Fruit fly (Drosophila melanogaster) whole organism, embryonic: ENCODE results near the gene Npc2f.
A peak's percentile ranks its signal among the peaks of the same experiment; 100 is the strongest.

Source experiments
- Asciz ChIP-seq: fragments of 200-800 bp; sonication (Bioruptor generic); optimal IDR thresholded peaks from 2 replicates; lab custom pipeline; 2017; ENCODE audit warnings: missing biosample characterization, mild to moderate bottlenecking, missing genetic modification characterization, missing genetic modification reagents
- CG10565 ChIP-seq: fragments of 200-800 bp; sonication (Bioruptor generic); optimal IDR thresholded peaks from 3 replicates; lab custom pipeline; 2016; ENCODE audit warnings: missing biosample characterization, mild to moderate bottlenecking, missing genetic modification characterization
- CG11093 ChIP-seq: fragments of 200-800 bp; sonication (Bioruptor generic); IDR thresholded peaks from 3 replicates; pipeline ENCODE4 v1.3.6; 2022; ENCODE audit warnings: missing biosample characterization, missing genetic modification characterization
- CG13123 ChIP-seq: fragments of 200-800 bp; sonication (Bioruptor generic); optimal IDR thresholded peaks from 2 replicates; lab custom pipeline; 2016; ENCODE audit warnings: missing biosample characterization, missing genetic modification characterization
- CG14014 ChIP-seq: fragments of 200-800 bp; sonication (Bioruptor generic); IDR thresholded peaks from 2 replicates; pipeline ENCODE4 v1.3.6; 2022; ENCODE audit warnings: missing biosample characterization, missing genetic modification characterization
- CG14965 ChIP-seq: fragments of 200-800 bp; sonication (Bioruptor generic); optimal IDR thresholded peaks from 2 replicates; lab custom pipeline; 2016; ENCODE audit warnings: missing biosample characterization, missing genetic modification characterization, borderline replicate concordance
- CG17385 ChIP-seq: fragments of 200-800 bp; sonication (Bioruptor generic); optimal IDR thresholded peaks from 3 replicates; lab custom pipeline; 2018; ENCODE audit warnings: missing biosample characterization, mild to moderate bottlenecking, missing genetic modification characterization
- CG17829 ChIP-seq: fragments of 200-800 bp; optimal IDR thresholded peaks from 2 replicates; lab custom pipeline; 2019; ENCODE audit warnings: missing biosample characterization, mild to moderate bottlenecking, missing genetic modification characterization, moderate library complexity
- CG2875 ChIP-seq: fragments of 200-800 bp; sonication (Bioruptor generic); optimal IDR thresholded peaks from 2 replicates; lab custom pipeline; 2017; ENCODE audit warnings: missing biosample characterization, mild to moderate bottlenecking, missing genetic modification characterization, missing genetic modification reagents
- CG33557 ChIP-seq: fragments of 200-800 bp; sonication (Bioruptor generic); optimal IDR thresholded peaks from 2 replicates; lab custom pipeline; 2019; ENCODE audit warnings: missing biosample characterization, mild to moderate bottlenecking, missing genetic modification characterization, moderate library complexity
- CG3995 ChIP-seq: fragments of 200-800 bp; sonication (Bioruptor generic); optimal IDR thresholded peaks from 3 replicates; lab custom pipeline; 2016; ENCODE audit warnings: missing biosample characterization, missing genetic modification characterization
- CG8089 ChIP-seq: fragments of 200-800 bp; sonication (Bioruptor generic); optimal IDR thresholded peaks from 3 replicates; lab custom pipeline; 2016; ENCODE audit warnings: missing biosample characterization, missing genetic modification characterization
- CG8359 ChIP-seq: fragments of 200-800 bp; sonication (Bioruptor generic); optimal IDR thresholded peaks from 2 replicates; lab custom pipeline; 2017; ENCODE audit warnings: missing biosample characterization, mild to moderate bottlenecking, missing genetic modification characterization, borderline replicate concordance
- Dbx ChIP-seq: fragments of 200-800 bp; sonication (Bioruptor generic); IDR thresholded peaks from 3 replicates; pipeline ENCODE4 v1.3.6; 2022; ENCODE audit warnings: missing biosample characterization, missing genetic modification characterization
- Deaf1 ChIP-seq: fragments of 200-800 bp; optimal IDR thresholded peaks from 3 replicates; lab custom pipeline; 2019; ENCODE audit warnings: missing biosample characterization, mild to moderate bottlenecking, missing genetic modification characterization, moderate library complexity
- H2.0 ChIP-seq: fragments of 200-800 bp; sonication (Bioruptor generic); IDR thresholded peaks from 2 replicates; pipeline ENCODE4 v1.3.6; 2022; ENCODE audit warnings: missing biosample characterization, missing genetic modification characterization
- Hr51 ChIP-seq, 2 experiments: fragments of 200-800 bp; sonication (Bioruptor generic); optimal IDR thresholded peaks; 2 replicates in 1 of 2; 3 replicates in 1 of 2; lab custom pipeline; 2016 to 2018; ENCODE audit warnings: missing biosample characterization in 2 of 2, missing genetic modification characterization in 2 of 2, mild to moderate bottlenecking in 1 of 2, moderate library complexity in 1 of 2
- Lhr ChIP-seq: fragments of 200-800 bp; sonication (Bioruptor generic); optimal IDR thresholded peaks from 3 replicates; lab custom pipeline; 2017; ENCODE audit warnings: mild to moderate bottlenecking, missing biosample characterization, missing genetic modification reagents, missing genetic modification characterization
- Nf-YA ChIP-seq: fragments of 200-800 bp; sonication (Bioruptor generic); IDR thresholded peaks from 2 replicates; pipeline ENCODE4 v1.3.6; 2022; ENCODE audit warnings: missing biosample characterization, missing genetic modification characterization
- PHDP ChIP-seq: fragments of 200-800 bp; sonication (Bioruptor generic); optimal IDR thresholded peaks from 3 replicates; lab custom pipeline; 2018; ENCODE audit warnings: missing biosample characterization, mild to moderate bottlenecking, missing genetic modification characterization, moderate library complexity
- Pdp1 ChIP-seq, 2 experiments: fragments of 200-800 bp; sonication (Bioruptor generic); optimal IDR thresholded peaks; 3 replicates each; lab custom pipeline; 2016; ENCODE audit warnings: missing biosample characterization in 2 of 2, missing genetic modification characterization in 2 of 2, mild to moderate bottlenecking in 1 of 2, moderate library complexity in 1 of 2
- Rfx ChIP-seq: fragments of 200-800 bp; sonication (Bioruptor generic); IDR thresholded peaks from 2 replicates; pipeline ENCODE4 v1.3.6; 2022; ENCODE audit warnings: missing biosample characterization, missing genetic modification characterization
- Tbp ChIP-seq: fragments of >200 bp; optimal IDR thresholded peaks from 2 replicates; lab custom pipeline; 2018; ENCODE audit warnings: missing biosample characterization, missing genetic modification characterization
- Xbp1 ChIP-seq: fragments of 200-800 bp; sonication (Bioruptor generic); optimal IDR thresholded peaks from 3 replicates; lab custom pipeline; 2016; ENCODE audit warnings: missing biosample characterization, mild to moderate bottlenecking, missing genetic modification characterization
- Xrp1 ChIP-seq: fragments of 200-800 bp; sonication (Bioruptor generic); IDR thresholded peaks from 2 replicates; pipeline ENCODE4 v1.3.6; 2022; ENCODE audit warnings: missing biosample characterization, missing genetic modification characterization
- abd-A ChIP-seq: fragments of 200-800 bp; sonication (Bioruptor generic); optimal IDR thresholded peaks from 3 replicates; lab custom pipeline; 2019; ENCODE audit warnings: missing biosample characterization, mild to moderate bottlenecking, missing genetic modification characterization, moderate library complexity
- aop ChIP-seq: fragments of 200-800 bp; sonication (Bioruptor generic); IDR thresholded peaks from 2 replicates; pipeline ENCODE4 v1.3.6; 2022; ENCODE audit warnings: missing biosample characterization, missing genetic modification characterization
- ato ChIP-seq: fragments of 200-800 bp; sonication (Bioruptor generic); IDR thresholded peaks from 2 replicates; pipeline ENCODE4 v1.3.6; 2022; ENCODE audit warnings: missing biosample characterization, missing genetic modification characterization; ENCODE audit not compliant: partially characterized antibody
- cg ChIP-seq: fragments of 200-800 bp; sonication (Bioruptor generic); optimal IDR thresholded peaks from 3 replicates; lab custom pipeline; 2019; ENCODE audit warnings: missing biosample characterization, mild to moderate bottlenecking, missing genetic modification characterization, moderate library complexity
- ci ChIP-seq: fragments of 200-800 bp; sonication (Bioruptor generic); IDR thresholded peaks from 3 replicates; pipeline ENCODE4 v1.3.6; 2022; ENCODE audit warnings: missing biosample characterization, missing genetic modification characterization
- crol ChIP-seq: fragments of 200-800 bp; sonication (Bioruptor generic); IDR thresholded peaks from 2 replicates; pipeline ENCODE4 v1.3.6; 2022; ENCODE audit warnings: missing biosample characterization, missing genetic modification characterization
- crp ChIP-seq, 2 experiments: fragments of 200-800 bp; sonication (Bioruptor generic); optimal IDR thresholded peaks; 2 replicates in 1 of 2; 3 replicates in 1 of 2; lab custom pipeline; 2017; ENCODE audit warnings: missing biosample characterization in 2 of 2, missing genetic modification characterization in 2 of 2, mild to moderate bottlenecking in 1 of 2, moderate library complexity in 1 of 2
- disco-r ChIP-seq: fragments of 200-800 bp; sonication (Bioruptor generic); optimal IDR thresholded peaks from 2 replicates; lab custom pipeline; 2016; ENCODE audit warnings: missing biosample characterization, missing genetic modification characterization
- dm ChIP-seq: fragments of 200-800 bp; sonication (Bioruptor generic); optimal IDR thresholded peaks from 3 replicates; lab custom pipeline; 2016; ENCODE audit warnings: missing biosample characterization, missing genetic modification characterization
- en ChIP-seq: fragments of 200-800 bp; sonication (Bioruptor generic); optimal IDR thresholded peaks from 2 replicates; lab custom pipeline; 2016; ENCODE audit warnings: missing biosample characterization, missing genetic modification characterization
- eyg ChIP-seq: fragments of 200-800 bp; sonication (Bioruptor generic); optimal IDR thresholded peaks from 3 replicates; lab custom pipeline; 2016; ENCODE audit warnings: missing biosample characterization, missing genetic modification characterization
- gce ChIP-seq: fragments of 200-800 bp; sonication (Bioruptor generic); IDR thresholded peaks from 3 replicates; pipeline ENCODE4 v1.3.6; 2022; ENCODE audit warnings: missing biosample characterization, missing genetic modification characterization
- inv ChIP-seq: fragments of 200-800 bp; sonication (Bioruptor generic); IDR thresholded peaks from 2 replicates; pipeline ENCODE4 v1.3.6; 2022; ENCODE audit warnings: missing biosample characterization, missing genetic modification characterization; ENCODE audit not compliant: partially characterized antibody
- lab ChIP-seq: fragments of 200-800 bp; sonication (Bioruptor generic); optimal IDR thresholded peaks from 3 replicates; lab custom pipeline; 2017; ENCODE audit warnings: missing biosample characterization, missing genetic modification characterization, mild to moderate bottlenecking, moderate library complexity, missing genetic modification reagents
- lilli ChIP-seq: fragments of 200-800 bp; sonication (Bioruptor generic); optimal IDR thresholded peaks from 3 replicates; lab custom pipeline; 2016; ENCODE audit warnings: missing biosample characterization, missing genetic modification characterization
- lov ChIP-seq, 2 experiments: fragments of 200-800 bp in 1 of 2; fragments of >200 bp in 1 of 2; sonication (Bioruptor generic) in 1 of 2; IDR thresholded peaks in 1 of 2; optimal IDR thresholded peaks in 1 of 2; 2 replicates in 1 of 2; 3 replicates in 1 of 2; pipeline versions ENCODE4 v1.3.6 to Lab custom; 2017 to 2022; ENCODE audit warnings: missing biosample characterization in 1 of 2, missing genetic modification characterization in 1 of 2
- repo ChIP-seq: fragments of 200-800 bp; sonication (Bioruptor generic); optimal IDR thresholded peaks from 2 replicates; lab custom pipeline; 2016; ENCODE audit warnings: missing biosample characterization, missing genetic modification characterization
- trh ChIP-seq: fragments of 200-800 bp; sonication (Bioruptor generic); optimal IDR thresholded peaks from 2 replicates; lab custom pipeline; 2016; ENCODE audit warnings: missing biosample characterization, missing genetic modification characterization
- ttk ChIP-seq: fragments of 200-800 bp; sonication (Bioruptor generic); IDR thresholded peaks from 2 replicates; pipeline ENCODE4 v2.1.2; 2022; ENCODE audit warnings: missing biosample characterization, missing genetic modification characterization
- tup ChIP-seq: fragments of 200-800 bp; sonication (Bioruptor generic); optimal IDR thresholded peaks from 2 replicates; lab custom pipeline; 2016; ENCODE audit warnings: missing biosample characterization, mild to moderate bottlenecking, missing genetic modification characterization, moderate library complexity
- wdn ChIP-seq: fragments of 200-800 bp; sonication (Bioruptor generic); IDR thresholded peaks from 2 replicates; pipeline ENCODE4 v1.3.6; 2022; ENCODE audit warnings: missing biosample characterization, missing genetic modification characterization
- zen2 ChIP-seq: fragments of 200-800 bp; sonication (Bioruptor generic); IDR thresholded peaks from 3 replicates; pipeline ENCODE4 v1.3.6; 2022; ENCODE audit warnings: missing biosample characterization, missing genetic modification characterization; ENCODE audit not compliant: partially characterized antibody

Npc2f gene

DNA sequence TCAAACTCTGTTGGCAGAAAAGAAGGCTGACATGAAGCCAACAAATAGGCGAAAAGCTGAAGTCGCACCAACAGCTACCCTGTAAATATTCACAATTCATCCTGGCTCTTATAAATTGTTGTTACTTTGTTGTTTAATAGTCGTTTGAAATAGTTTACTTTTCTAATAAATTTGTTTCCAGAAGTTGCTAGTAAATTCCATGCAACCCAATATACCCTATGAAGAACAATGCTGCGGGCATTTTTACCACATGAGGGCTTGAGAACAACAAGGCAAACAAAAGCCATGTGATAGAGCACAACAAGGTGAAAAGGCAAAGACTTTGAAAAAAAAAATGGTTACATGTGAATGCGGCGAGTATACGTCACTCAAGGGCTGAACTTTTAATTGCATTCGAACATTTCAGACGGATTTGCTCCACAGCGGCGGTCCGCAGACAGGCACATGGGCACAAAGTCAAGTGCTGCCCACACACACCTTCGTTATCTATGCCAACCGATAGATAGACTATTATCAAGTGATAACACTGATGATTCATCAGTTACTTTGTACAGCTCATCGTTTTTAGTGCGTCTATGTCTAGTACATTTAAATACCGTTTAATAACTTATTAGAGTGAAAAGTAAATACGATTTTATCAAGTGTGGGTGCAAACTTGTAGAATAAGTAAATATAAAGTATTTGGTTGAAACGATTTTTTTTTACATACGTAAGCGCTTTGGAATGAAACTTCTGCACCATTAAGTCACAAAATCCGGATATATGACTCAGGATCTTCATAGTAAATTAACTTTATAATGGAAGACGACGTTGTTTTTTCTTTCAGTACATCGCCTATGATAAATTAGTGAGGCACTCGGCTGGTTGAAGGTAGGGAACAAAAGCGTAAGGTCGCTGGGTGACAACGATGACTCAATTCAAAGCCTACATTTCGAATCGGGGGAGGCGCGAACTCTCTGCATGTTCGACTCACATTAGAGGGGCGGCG lies 38.4 kb upstream of the Npc2f start (continued):
- TF ChIP-seq cg (GFP tag; lab: Kevin White, UChicago) = no peak
- peak; percentile 87 for TF ChIP-seq Dbx (GFP tag; lab: Robert Waterston, UW)
- TF ChIP-seq Asciz (GFP tag; lab: Kevin White, UChicago) = peak; percentile 71
- TF ChIP-seq dm (GFP tag; lab: Kevin White, UChicago) = peak; percentile 58
- peak; percentile 34 for TF ChIP-seq eyg
- peak; percentile 22 for TF ChIP-seq trh
- peak; percentile 76 for TF ChIP-seq Nf-YA
- peak; percentile 72 to 75 for TF ChIP-seq Pdp1 (GFP tag; optimal IDR thresholded peaks at IDR 0.05; lab: Kevin White, UChicago)
- TF ChIP-seq wdn (GFP tag; lab: Robert Waterston, UW) = peak; percentile 45; the same call in 1 of the 2 replicates
- peak; percentile 70 to 71 for TF ChIP-seq Hr51 (GFP tag; optimal IDR thresholded peaks at IDR 0.05; lab: Kevin White, UChicago)
- peak; percentile 92 for TF ChIP-seq ci (GFP tag; lab: Robert Waterston, UW)
- TF ChIP-seq ttk (GFP tag; lab: Robert Waterston, UW) = peak; percentile 69
- peak; percentile 83 for TF ChIP-seq CG14014 (GFP tag; lab: Robert Waterston, UW)
- peak; percentile 65 for TF ChIP-seq CG17385 (GFP tag; lab: Kevin White, UChicago)
- TF ChIP-seq CG8089 (GFP tag; lab: Kevin White, UChicago) = peak; percentile 54
- TF ChIP-seq ato (GFP tag; lab: Robert Waterston, UW) = no peak
- TF ChIP-seq PHDP = peak; percentile 79
- TF ChIP-seq CG13123 (GFP tag; lab: Kevin White, UChicago) = peak; percentile 64
- TF ChIP-seq Xrp1 (GFP tag; lab: Robert Waterston, UW) = peak; percentile 87
- peak; percentile 56 for TF ChIP-seq CG11093 (GFP tag; lab: Robert Waterston, UW)
- no peak for TF ChIP-seq crp (GFP tag; optimal IDR thresholded peaks at IDR 0.05; lab: Kevin White, UChicago)
- TF ChIP-seq Rfx = peak; percentile 89
- no peak for TF ChIP-seq CG8359 (GFP tag; lab: Kevin White, UChicago)
- no peak for TF ChIP-seq zen2 (GFP tag; lab: Robert Waterston, UW)
- no peak for TF ChIP-seq Tbp (GFP tag; lab: Kevin White, UChicago)
- no peak for TF ChIP-seq lov (optimal IDR thresholded peaks at IDR 0.05; lab: Kevin White, UChicago)
- peak; percentile 61; the same call in 1 of the 3 replicates for TF ChIP-seq lov (GFP tag; IDR thresholded peaks at IDR 0.05; lab: Robert Waterston, UW)
- peak; percentile 60 for TF ChIP-seq en (GFP tag; lab: Kevin White, UChicago)
- peak; percentile 73 for TF ChIP-seq repo (GFP tag; lab: Kevin White, UChicago)
- peak; percentile 87 for TF ChIP-seq H2.0 (GFP tag; lab: Robert Waterston, UW)
- TF ChIP-seq tup = peak; percentile 43
- TF ChIP-seq lab (GFP tag; lab: Kevin White, UChicago) = peak; percentile 86
- peak; percentile 79 for TF ChIP-seq Xbp1 (GFP tag; lab: Kevin White, UChicago)
- TF ChIP-seq Lhr (GFP tag; lab: Kevin White, UChicago) = peak; percentile 16
- TF ChIP-seq inv (GFP tag; lab: Robert Waterston, UW) = no peak
- no peak for TF ChIP-seq CG2875 (GFP tag; lab: Kevin White, UChicago)
- no peak for TF ChIP-seq CG33557 (GFP tag; lab: Kevin White, UChicago)
- TF ChIP-seq aop = peak; percentile 57; the same call in 1 of the 2 replicates
- peak; percentile 40 for TF ChIP-seq Deaf1 (tag; lab: Kevin White, UChicago)
- TF ChIP-seq CG10565 (GFP tag; lab: Kevin White, UChicago) = no peak
- TF ChIP-seq abd-A (tag; lab: Kevin White, UChicago) = no peak
- no peak for TF ChIP-seq crol (GFP tag; lab: Robert Waterston, UW)
- peak; percentile 63; the same call in 2 of the 3 replicates for TF ChIP-seq gce (GFP tag; lab: Robert Waterston, UW)
- peak; percentile 25 for TF ChIP-seq CG14965 (GFP tag; lab: Kevin White, UChicago)
- TF ChIP-seq disco-r = peak; percentile 39
- TF ChIP-seq CG3995 (GFP tag; lab: Kevin White, UChicago) = no peak
- peak; percentile 86 for TF ChIP-seq lilli (GFP tag; lab: Kevin White, UChicago)
- peak; percentile 73 for TF ChIP-seq CG17829
